Fruit fly (Drosophila melanogaster) whole organism, embryonic: ENCODE data around the gene dar1.

Experiments
- CG10209 ChIP-seq: fragments of 200-800 bp; sonication (Bioruptor generic); optimal IDR thresholded peaks from 3 replicates; lab custom pipeline; 2017; ENCODE audit warnings: missing biosample characterization, mild to moderate bottlenecking, missing genetic modification characterization, missing genetic modification reagents
- CG10321 ChIP-seq: fragments of 200-800 bp; sonication (Bioruptor generic); IDR thresholded peaks from 2 replicates; pipeline ENCODE4 v1.3.6; 2022; ENCODE audit warnings: missing biosample characterization, missing genetic modification characterization
- CG12071 ChIP-seq: fragments of 200-800 bp; sonication (Bioruptor generic); optimal IDR thresholded peaks from 3 replicates; lab custom pipeline; 2018; ENCODE audit warnings: missing biosample characterization, mild to moderate bottlenecking, missing genetic modification characterization
- CG1233 ChIP-seq: fragments of 200-800 bp; sonication (Bioruptor generic); optimal IDR thresholded peaks from 4 replicates; lab custom pipeline; 2018; ENCODE audit warnings: missing biosample characterization, mild to moderate bottlenecking, missing genetic modification characterization
- CG15269 ChIP-seq: fragments of 200-800 bp; sonication (Bioruptor generic); optimal IDR thresholded peaks from 2 replicates; lab custom pipeline; 2018; ENCODE audit warnings: missing biosample characterization, mild to moderate bottlenecking, missing genetic modification characterization, moderate library complexity
- CG15479 ChIP-seq: fragments of 200-800 bp; sonication (Bioruptor generic); optimal IDR thresholded peaks from 3 replicates; lab custom pipeline; 2019; ENCODE audit warnings: missing biosample characterization, mild to moderate bottlenecking, missing genetic modification characterization, moderate library complexity
- CG16815 ChIP-seq: fragments of 200-800 bp; sonication (Bioruptor generic); optimal IDR thresholded peaks from 3 replicates; lab custom pipeline; 2017; ENCODE audit warnings: missing biosample characterization, mild to moderate bottlenecking, missing genetic modification characterization
- CG17912 ChIP-seq: fragments of 200-800 bp; sonication (Bioruptor generic); optimal IDR thresholded peaks from 2 replicates; lab custom pipeline; 2018; ENCODE audit warnings: missing biosample characterization, mild to moderate bottlenecking, missing genetic modification characterization
- CG18011 ChIP-seq: fragments of 200-800 bp; sonication (Bioruptor generic); optimal IDR thresholded peaks from 2 replicates; lab custom pipeline; 2017; ENCODE audit warnings: missing biosample characterization, missing genetic modification characterization, mild to moderate bottlenecking, moderate library complexity, missing genotype
- CG18262 ChIP-seq: fragments of 200-800 bp; optimal IDR thresholded peaks from 3 replicates; lab custom pipeline; 2019; ENCODE audit warnings: missing biosample characterization, mild to moderate bottlenecking, missing genetic modification characterization, moderate library complexity
- CG1832 ChIP-seq: fragments of 200-800 bp; sonication (Bioruptor generic); optimal IDR thresholded peaks from 2 replicates; lab custom pipeline; 2017; ENCODE audit warnings: missing biosample characterization, mild to moderate bottlenecking, missing genetic modification characterization, inconsistent platforms
- CG2199 ChIP-seq: fragments of 200-800 bp; sonication (Bioruptor generic); IDR thresholded peaks from 3 replicates; pipeline ENCODE4 v1.3.6; 2022; ENCODE audit warnings: missing biosample characterization, missing genetic modification characterization
- CG2202 ChIP-seq: fragments of 200-800 bp; sonication (Bioruptor generic); optimal IDR thresholded peaks from 2 replicates; lab custom pipeline; 2018; ENCODE audit warnings: missing biosample characterization, mild to moderate bottlenecking, missing genetic modification characterization
- CG32532 ChIP-seq: fragments of 200-800 bp; sonication (Bioruptor generic); IDR thresholded peaks from 2 replicates; pipeline ENCODE4 v1.3.6; 2022; ENCODE audit warnings: missing biosample characterization, missing genetic modification characterization
- CG3995 ChIP-seq: fragments of 200-800 bp; sonication (Bioruptor generic); optimal IDR thresholded peaks from 3 replicates; lab custom pipeline; 2016; ENCODE audit warnings: missing biosample characterization, missing genetic modification characterization
- CG4328 ChIP-seq: fragments of 200-800 bp; sonication (Bioruptor generic); optimal IDR thresholded peaks from 3 replicates; lab custom pipeline; 2017; ENCODE audit warnings: missing biosample characterization, missing genetic modification reagents, missing genetic modification characterization
- CG6654 ChIP-seq: fragments of 200-800 bp; sonication (Bioruptor generic); optimal IDR thresholded peaks from 2 replicates; lab custom pipeline; 2017; ENCODE audit warnings: missing biosample characterization, mild to moderate bottlenecking, missing genetic modification characterization
- CG6689 ChIP-seq: fragments of 200-800 bp; sonication (Bioruptor generic); IDR thresholded peaks from 2 replicates; pipeline ENCODE4 v1.3.6; 2022; ENCODE audit warnings: missing biosample characterization, missing genetic modification characterization
- CG8478 ChIP-seq: fragments of >200 bp; optimal IDR thresholded peaks from 2 replicates; lab custom pipeline; 2018
- CG9609 ChIP-seq: fragments of 200-800 bp; sonication (Bioruptor generic); optimal IDR thresholded peaks from 3 replicates; lab custom pipeline; 2016; ENCODE audit warnings: missing biosample characterization, missing genetic modification characterization
- CHES-1-like ChIP-seq: fragments of 200-800 bp; sonication (Bioruptor generic); optimal IDR thresholded peaks from 2 replicates; lab custom pipeline; 2016; ENCODE audit warnings: missing biosample characterization, missing genetic modification characterization
- Deaf1 ChIP-seq: fragments of 200-800 bp; optimal IDR thresholded peaks from 3 replicates; lab custom pipeline; 2019; ENCODE audit warnings: missing biosample characterization, mild to moderate bottlenecking, missing genetic modification characterization, moderate library complexity
- Dip3 ChIP-seq: fragments of 200-800 bp; sonication (Bioruptor generic); optimal IDR thresholded peaks from 3 replicates; lab custom pipeline; 2016; ENCODE audit warnings: missing biosample characterization, missing genetic modification characterization
- Drgx ChIP-seq: fragments of 200-800 bp; sonication (Bioruptor generic); IDR thresholded peaks from 2 replicates; pipeline ENCODE4 v1.3.6; 2022; ENCODE audit warnings: missing biosample characterization, missing genetic modification characterization
- Fer3 ChIP-seq: fragments of 200-800 bp; sonication (Bioruptor generic); optimal IDR thresholded peaks from 2 replicates; lab custom pipeline; 2018; ENCODE audit warnings: missing biosample characterization, mild to moderate bottlenecking, missing genetic modification characterization, moderate library complexity
- Gsc ChIP-seq: fragments of 200-800 bp; sonication (Bioruptor generic); IDR thresholded peaks from 2 replicates; pipeline ENCODE4 v1.3.6; 2022; ENCODE audit warnings: missing biosample characterization, missing genetic modification characterization
- Gug ChIP-seq: fragments of 200-800 bp; sonication (Bioruptor generic); IDR thresholded peaks from 4 replicates; pipeline ENCODE4 v1.3.6; 2022; ENCODE audit warnings: missing biosample characterization, missing genetic modification characterization
- Lpt ChIP-seq: fragments of >200 bp; optimal IDR thresholded peaks from 2 replicates; lab custom pipeline; 2018; ENCODE audit warnings: missing biosample characterization, missing genetic modification characterization
- MBD-R2 ChIP-seq: fragments of 200-800 bp; sonication (Bioruptor generic); IDR thresholded peaks from 2 replicates; pipeline ENCODE4 v1.3.6; 2022; ENCODE audit warnings: missing biosample characterization, missing genetic modification characterization
- Med ChIP-seq: fragments of 200-800 bp; sonication (Bioruptor generic); peaks from one replicate; lab custom pipeline; 2016; ENCODE audit warnings: missing biosample characterization, missing genetic modification characterization, mild to moderate bottlenecking, inconsistent platforms, moderate library complexity
- Meics ChIP-seq: fragments of 200-800 bp; sonication (Bioruptor generic); optimal IDR thresholded peaks from 2 replicates; lab custom pipeline; 2017; ENCODE audit warnings: missing biosample characterization, mild to moderate bottlenecking, missing genetic modification characterization
- Nf-YC ChIP-seq: fragments of 200-800 bp; optimal IDR thresholded peaks from 3 replicates; lab custom pipeline; 2019; ENCODE audit warnings: missing biosample characterization, mild to moderate bottlenecking, missing genetic modification characterization, moderate library complexity
- Opbp ChIP-seq: fragments of 200-800 bp; sonication (Bioruptor generic); IDR thresholded peaks from 3 replicates; pipeline ENCODE4 v1.3.6; 2022; ENCODE audit warnings: missing biosample characterization, missing genetic modification characterization; ENCODE audit not compliant: partially characterized antibody
- Sin3A ChIP-seq: fragments of >200 bp; optimal IDR thresholded peaks from 2 replicates; lab custom pipeline; 2018
- Sry-β ChIP-seq: fragments of 200-800 bp; sonication (Bioruptor generic); optimal IDR thresholded peaks from 2 replicates; lab custom pipeline; 2018; ENCODE audit warnings: missing biosample characterization, mild to moderate bottlenecking, missing genetic modification characterization, moderate library complexity
- Xrp1 ChIP-seq: fragments of 200-800 bp; sonication (Bioruptor generic); IDR thresholded peaks from 2 replicates; pipeline ENCODE4 v1.3.6; 2022; ENCODE audit warnings: missing biosample characterization, missing genetic modification characterization
- ac ChIP-seq: fragments of 200-800 bp; sonication (Bioruptor generic); optimal IDR thresholded peaks from 3 replicates; lab custom pipeline; 2017; ENCODE audit warnings: missing biosample characterization, mild to moderate bottlenecking, missing genetic modification characterization
- bbx ChIP-seq: fragments of 200-800 bp; sonication (Bioruptor generic); IDR thresholded peaks from 2 replicates; pipeline ENCODE4 v1.3.6; 2022; ENCODE audit warnings: missing biosample characterization, missing genetic modification characterization; ENCODE audit not compliant: partially characterized antibody
- crol ChIP-seq: fragments of 200-800 bp; sonication (Bioruptor generic); IDR thresholded peaks from 2 replicates; pipeline ENCODE4 v1.3.6; 2022; ENCODE audit warnings: missing biosample characterization, missing genetic modification characterization
- fu2 ChIP-seq: fragments of 200-800 bp; sonication (Bioruptor generic); optimal IDR thresholded peaks from 2 replicates; lab custom pipeline; 2016; ENCODE audit warnings: missing biosample characterization, missing genetic modification characterization
- hkb ChIP-seq, 2 experiments: fragments of 200-800 bp in 1 of 2; fragments of >200 bp in 1 of 2; sonication (Bioruptor generic) in 1 of 2; IDR thresholded peaks in 1 of 2; optimal IDR thresholded peaks in 1 of 2; 2 replicates each; pipeline versions ENCODE4 v1.3.6 to Lab custom; 2017 to 2022; ENCODE audit warnings: missing biosample characterization in 1 of 2, missing genetic modification characterization in 1 of 2
- jing ChIP-seq: fragments of 200-800 bp; sonication (Bioruptor generic); optimal IDR thresholded peaks from 2 replicates; lab custom pipeline; 2018; ENCODE audit warnings: missing biosample characterization, mild to moderate bottlenecking, missing genetic modification characterization
- kni ChIP-seq: fragments of 200-800 bp; sonication (Bioruptor generic); optimal IDR thresholded peaks from 3 replicates; lab custom pipeline; 2017; ENCODE audit warnings: mild to moderate bottlenecking, missing biosample characterization, missing genetic modification reagents, missing genetic modification characterization
- nerfin-1 ChIP-seq: fragments of 200-800 bp; sonication (Bioruptor generic); optimal IDR thresholded peaks from 3 replicates; lab custom pipeline; 2019; ENCODE audit warnings: missing biosample characterization, mild to moderate bottlenecking, missing genetic modification characterization, moderate library complexity
- nom ChIP-seq: fragments of 200-800 bp; sonication (Bioruptor generic); optimal IDR thresholded peaks from 2 replicates; lab custom pipeline; 2017; ENCODE audit warnings: missing biosample characterization, missing genetic modification characterization, mild to moderate bottlenecking, moderate library complexity, missing genetic modification reagents
- pfk ChIP-seq: fragments of 200-800 bp; sonication (Bioruptor generic); optimal IDR thresholded peaks from 2 replicates; lab custom pipeline; 2018; ENCODE audit warnings: missing biosample characterization, mild to moderate bottlenecking, missing genetic modification characterization, moderate library complexity
- sens ChIP-seq: fragments of 200-800 bp; sonication (Bioruptor generic); peaks from one replicate; lab custom pipeline; 2016; ENCODE audit warnings: missing biosample characterization, missing genetic modification characterization
- seq ChIP-seq: fragments of 200-800 bp; sonication (Bioruptor generic); IDR thresholded peaks from 2 replicates; pipeline ENCODE4 v1.3.6; 2022; ENCODE audit warnings: missing biosample characterization, missing genetic modification characterization
- tap ChIP-seq: fragments of 200-800 bp; optimal IDR thresholded peaks from 3 replicates; lab custom pipeline; 2019; ENCODE audit warnings: missing biosample characterization, mild to moderate bottlenecking, missing genetic modification characterization, moderate library complexity
- zen2 ChIP-seq: fragments of 200-800 bp; sonication (Bioruptor generic); IDR thresholded peaks from 3 replicates; pipeline ENCODE4 v1.3.6; 2022; ENCODE audit warnings: missing biosample characterization, missing genetic modification characterization; ENCODE audit not compliant: partially characterized antibody

The dar1 gene

dm6 chr3L:3624876-3625275 lies 1.3 kb upstream of the dar1 start (continued):
- TF ChIP-seq CG6689 (GFP tag; lab: Robert Waterston, UW) (no peak), bbx (GFP tag; lab: Robert Waterston, UW) (0 out of 2 replicates have a peak, but pooled peaks have one; percentile 31), Gsc (GFP tag; lab: Robert Waterston, UW) (no peak), Sry-β (no peak), Nf-YC (tag; lab: Kevin White, UChicago) (peak; percentile 99), crol (GFP tag; lab: Robert Waterston, UW) (peak; percentile 90), CG1233 (GFP tag; lab: Kevin White, UChicago) (no peak), CG15479 (GFP tag; lab: Kevin White, UChicago) (peak; percentile 56), CG1832 (peak; percentile 86), Sin3A (lab: Kevin White, UChicago) (no peak), CG10321 (GFP tag; lab: Robert Waterston, UW) (peak; percentile 84), Drgx (GFP tag; lab: Robert Waterston, UW) (peak; percentile 47; the same call in 1 of the 2 replicates), hkb (optimal IDR thresholded peaks at IDR 0.05; lab: Kevin White, UChicago) (no peak), hkb (GFP tag; IDR thresholded peaks at IDR 0.05; lab: Robert Waterston, UW) (0 out of 2 replicates have a peak, but pooled peaks have one; percentile 10), Meics (no peak), CG18262 (tag; lab: Kevin White, UChicago) (no peak), zen2 (0 out of 3 replicates have a peak, but pooled peaks have one; percentile 24), sens (GFP tag; lab: Kevin White, UChicago) (peak; percentile 25), CG18011 (no peak), CG3995 (GFP tag; lab: Kevin White, UChicago) (no peak), MBD-R2 (GFP tag; lab: Robert Waterston, UW) (no peak), seq (GFP tag; lab: Robert Waterston, UW) (peak; percentile 55; the same call in 1 of the 2 replicates), CG6654 (no peak), jing (GFP tag; lab: Kevin White, UChicago) (peak; percentile 6), nom (GFP tag; lab: Kevin White, UChicago) (peak; percentile 47), Med (peak; percentile 79), Gug (GFP tag; lab: Robert Waterston, UW) (no peak), Deaf1 (peak; percentile 36), CG2202 (tag; lab: Kevin White, UChicago) (no peak), CG12071 (peak; percentile 17), pfk (GFP tag; lab: Kevin White, UChicago) (no peak), Opbp (GFP tag; lab: Robert Waterston, UW) (peak; percentile 40; the same call in 1 of the 3 replicates), CG2199 (0 out of 3 replicates have a peak, but pooled peaks have one; percentile 38), kni (GFP tag; lab: Kevin White, UChicago) (no peak)

- TF ChIP-seq Fer3 (tag; lab: Kevin White, UChicago) (peak; percentile 64), Opbp (GFP tag; lab: Robert Waterston, UW) (no peak), ac (GFP tag; lab: Kevin White, UChicago) (no peak), CG15269 (peak; percentile 89), CG16815 (GFP tag; lab: Kevin White, UChicago) (peak; percentile 80), tap (peak; percentile 38), CG17912 (GFP tag; lab: Kevin White, UChicago) (no peak), CG9609 (GFP tag; lab: Kevin White, UChicago) (no peak), CG2202 (tag; lab: Kevin White, UChicago) (peak; percentile 7), Lpt (GFP tag; lab: Kevin White, UChicago) (no peak), CG8478 (lab: Kevin White, UChicago) (no peak), CHES-1-like (GFP tag; lab: Kevin White, UChicago) (no peak), CG4328 (GFP tag; lab: Kevin White, UChicago) (peak; percentile 55), Xrp1 (GFP tag; lab: Robert Waterston, UW) (peak; percentile 87), Dip3 (GFP tag; lab: Kevin White, UChicago) (no peak), nerfin-1 (tag; lab: Kevin White, UChicago) (peak; percentile 52), CG32532 (GFP tag; lab: Robert Waterston, UW) (peak; percentile 88), fu2 (GFP tag; lab: Kevin White, UChicago) (no peak), CG10209 (GFP tag; lab: Kevin White, UChicago) (peak; percentile 90)
Measured at dm6 chr3L:3632500-3633183, 6.5 kb downstream of the dar1 start.
